Worm (Caenorhabditis elegans): ENCODE measurements around the gene wrt-9.

The wrt-9 gene

DNA sequence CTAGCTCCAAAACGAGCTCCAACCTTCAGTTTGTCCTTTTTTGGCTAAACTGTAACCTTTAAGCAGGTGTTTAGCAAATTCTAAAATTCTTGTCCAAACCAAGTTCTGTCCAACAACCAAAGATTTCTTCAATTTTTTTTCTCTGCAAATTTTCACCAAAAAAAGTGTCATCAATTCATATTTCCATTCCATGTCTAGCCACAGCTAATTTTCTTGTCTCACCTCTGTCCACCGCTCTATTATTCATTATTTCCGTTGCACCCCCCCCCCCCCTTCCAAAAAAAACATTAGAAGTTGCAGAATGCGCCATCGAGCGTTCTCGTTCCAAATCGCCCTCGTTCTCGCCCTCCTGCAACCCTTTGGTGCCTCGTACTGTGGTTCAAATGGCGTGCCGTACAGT, at the start of gene wrt-9:
Gene wrt-9, plus strand, starts transcription at position 301 of the 400 bp plus-strand sequence.
- TF ChIP-seq sea-2 (GFP tag; IDR thresholded peaks at IDR 0.05) (no peak), hrde-1 (tag; optimal IDR thresholded peaks at IDR 0.05; ENCODE audit: borderline replicate concordance) (no peak), nhr-90 (tag; optimal IDR thresholded peaks at IDR 0.05) (no peak), ztf-22 (GFP tag; optimal IDR thresholded peaks at IDR 0.05) (no peak), D2030.7 (GFP tag; IDR thresholded peaks at IDR 0.05) (no peak), mel-28 (tag; optimal IDR thresholded peaks at IDR 0.05; ENCODE audit: borderline replicate concordance) (no peak), F57C9.4 (tag; optimal IDR thresholded peaks at IDR 0.05) (no peak), nhr-80 (tag; optimal IDR thresholded peaks at IDR 0.05) (no peak), Y67H2A.10 (GFP tag; conservative IDR thresholded peaks at IDR 0.05) (no peak), ekl-4 (GFP tag; IDR thresholded peaks at IDR 0.05) (no peak), nhr-27 (tag; optimal IDR thresholded peaks at IDR 0.05) (no peak), nhr-179 (tag; optimal IDR thresholded peaks at IDR 0.05) (no peak), F39B2.1 (GFP tag; IDR thresholded peaks at IDR 0.05) (no peak), dox-1 (GFP tag; IDR thresholded peaks at IDR 0.05) (no peak), lin-40 (tag; optimal IDR thresholded peaks at IDR 0.05) (no peak), Y56A3A.18 (GFP tag; IDR thresholded peaks at IDR 0.05) (no peak), ccch-3 (GFP tag; optimal IDR thresholded peaks at IDR 0.05) (no peak), mcd-1 (GFP tag; IDR thresholded peaks at IDR 0.05) (no peak), egrh-3 (GFP tag; IDR thresholded peaks at IDR 0.05) (no peak), unc-130 (GFP tag; optimal IDR thresholded peaks at IDR 0.05) (no peak)

- TF ChIP-seq F33H1.4 (GFP tag; IDR thresholded peaks at IDR 0.05) (no peak), lin-40 (tag; optimal IDR thresholded peaks at IDR 0.05) (peak; percentile 33), K11D2.4 (GFP tag; IDR thresholded peaks at IDR 0.05) (0 out of 2 replicates have a peak, but pooled peaks have one; percentile 33), ceh-27 (GFP tag; optimal IDR thresholded peaks at IDR 0.05) (peak; percentile 5)
Observed at ce11 chrX:1527338-1527737, 49.1 kb upstream of the wrt-9 start.

- TF ChIP-seq madf-8 (GFP tag; conservative IDR thresholded peaks at IDR 0.05) (no peak), cebp-1 (GFP tag; IDR thresholded peaks at IDR 0.05) (peak; percentile 62; the same call in 1 of the 2 replicates), cebp-1 (tag; optimal IDR thresholded peaks at IDR 0.05) (peak; percentile 96)
Observed at ce11 chrX:1528107-1528506, 48.3 kb upstream of the wrt-9 start.

ce11 chrX:1529013-1529412, 47.4 kb upstream of the wrt-9 start:
- TF ChIP-seq mcd-1 (GFP tag; IDR thresholded peaks at IDR 0.05) (peak; percentile 41; the same call in 1 of the 2 replicates), lsy-27 (tag; optimal IDR thresholded peaks at IDR 0.05; ENCODE audit: borderline replicate concordance, insufficient read depth) (no peak), cebp-1 (GFP tag; IDR thresholded peaks at IDR 0.05) (no peak), cebp-1 (tag; optimal IDR thresholded peaks at IDR 0.05) (peak; percentile 39), Y56A3A.18 (GFP tag; IDR thresholded peaks at IDR 0.05) (0 out of 2 replicates have a peak, but pooled peaks have one; percentile 29), ztf-28 (GFP tag; IDR thresholded peaks at IDR 0.05) (no peak), hmg-1.2 (GFP tag; IDR thresholded peaks at IDR 0.05) (peak; percentile 87), madf-10 (tag; optimal IDR thresholded peaks at IDR 0.05) (no peak), bed-1 (GFP tag; IDR thresholded peaks at IDR 0.05) (no peak), zfh-2 (GFP tag; conservative IDR thresholded peaks at IDR 0.05) (peak; percentile 88), egrh-3 (GFP tag; IDR thresholded peaks at IDR 0.05) (peak; percentile 85), K12H6.12 (tag; optimal IDR thresholded peaks at IDR 0.05) (no peak)

All from whole organism, young adult.